Fruit fly (Drosophila melanogaster) whole organism, prepupa: ENCODE measurements around the gene CG11837.

Experiments
- Blimp-1 ChIP-seq: fragments of 200-800 bp; sonication (Bioruptor generic); optimal IDR thresholded peaks from 3 replicates; lab custom pipeline; 2017; ENCODE audit warnings: missing biosample characterization, missing genetic modification characterization, mild to moderate bottlenecking, moderate library complexity, missing genetic modification reagents
- CG10631 ChIP-seq: fragments of 200-800 bp; sonication (Bioruptor generic); optimal IDR thresholded peaks from 2 replicates; lab custom pipeline; 2016; ENCODE audit warnings: missing biosample characterization, missing genetic modification characterization
- CG10669 ChIP-seq: fragments of 200-800 bp; sonication (Bioruptor generic); optimal IDR thresholded peaks from 3 replicates; lab custom pipeline; 2018; ENCODE audit warnings: missing biosample characterization, mild to moderate bottlenecking, missing genetic modification characterization, moderate library complexity
- CG11294 ChIP-seq: fragments of 200-800 bp; sonication (Bioruptor generic); IDR thresholded peaks from 2 replicates; pipeline ENCODE4 v1.3.6; 2022; ENCODE audit warnings: missing biosample characterization, missing genetic modification characterization
- CG11902 ChIP-seq: fragments of 200-800 bp; sonication (Bioruptor generic); optimal IDR thresholded peaks from 3 replicates; lab custom pipeline; 2016; ENCODE audit warnings: missing biosample characterization, missing genetic modification characterization
- CG15336 ChIP-seq: fragments of 200-800 bp; sonication (Bioruptor generic); IDR thresholded peaks from 2 replicates; pipeline ENCODE4 v1.3.6; 2022; ENCODE audit warnings: missing biosample characterization, missing genetic modification characterization
- CG1621 ChIP-seq: fragments of 200-800 bp; sonication (Bioruptor generic); optimal IDR thresholded peaks from 3 replicates; lab custom pipeline; 2018; ENCODE audit warnings: missing biosample characterization, mild to moderate bottlenecking, missing genetic modification characterization
- CG16779 ChIP-seq: fragments of 200-800 bp; sonication (Bioruptor generic); optimal IDR thresholded peaks from 3 replicates; lab custom pipeline; 2017; ENCODE audit warnings: missing biosample characterization, mild to moderate bottlenecking, missing genetic modification characterization
- CG3032 ChIP-seq: fragments of 200-800 bp; optimal IDR thresholded peaks from 2 replicates; lab custom pipeline; 2019; ENCODE audit warnings: missing biosample characterization, mild to moderate bottlenecking, missing genetic modification characterization, moderate library complexity
- CG31627 ChIP-seq: fragments of 200-800 bp; sonication (Bioruptor generic); optimal IDR thresholded peaks from 3 replicates; lab custom pipeline; 2016; ENCODE audit warnings: missing biosample characterization, missing genetic modification characterization
- CG34406 ChIP-seq: fragments of 200-800 bp; sonication (Bioruptor generic); optimal IDR thresholded peaks from 3 replicates; lab custom pipeline; 2016; ENCODE audit warnings: missing biosample characterization, missing genetic modification characterization
- CG3919 ChIP-seq: fragments of 200-800 bp; sonication (Bioruptor generic); optimal IDR thresholded peaks from 3 replicates; lab custom pipeline; 2016; ENCODE audit warnings: missing biosample characterization, missing genetic modification characterization
- CG4318 ChIP-seq: fragments of 200-800 bp; sonication (Bioruptor generic); optimal IDR thresholded peaks from 3 replicates; lab custom pipeline; 2017; ENCODE audit warnings: missing biosample characterization, mild to moderate bottlenecking, missing genetic modification characterization
- CG6792 ChIP-seq: fragments of 200-800 bp; sonication (Bioruptor generic); optimal IDR thresholded peaks from 3 replicates; lab custom pipeline; 2016; ENCODE audit warnings: missing biosample characterization, missing genetic modification characterization
- CG6808 ChIP-seq: fragments of 200-800 bp; sonication (Bioruptor generic); optimal IDR thresholded peaks from 3 replicates; lab custom pipeline; 2017; ENCODE audit warnings: missing biosample characterization, missing genetic modification characterization, mild to moderate bottlenecking, moderate library complexity, missing genetic modification reagents
- CG6854 ChIP-seq: fragments of 200-800 bp; sonication (Bioruptor generic); optimal IDR thresholded peaks from 2 replicates; lab custom pipeline; 2017; ENCODE audit warnings: missing biosample characterization, mild to moderate bottlenecking, missing genetic modification characterization
- CG8119 ChIP-seq: fragments of 200-800 bp; sonication (Bioruptor generic); IDR thresholded peaks from 3 replicates; pipeline ENCODE4 v1.3.6; 2022; ENCODE audit warnings: missing biosample characterization, missing genetic modification characterization
- CG8632 ChIP-seq: fragments of 200-800 bp; sonication (Bioruptor generic); optimal IDR thresholded peaks from 3 replicates; lab custom pipeline; 2016; ENCODE audit warnings: missing biosample characterization, missing genetic modification characterization
- CG9139 ChIP-seq: fragments of 200-800 bp; sonication (Bioruptor generic); optimal IDR thresholded peaks from 3 replicates; lab custom pipeline; 2017; ENCODE audit warnings: missing biosample characterization, mild to moderate bottlenecking, missing genetic modification characterization
- Eip78C ChIP-seq: fragments of 200-800 bp; sonication (Bioruptor generic); peaks from one replicate; lab custom pipeline; 2016; ENCODE audit warnings: missing biosample characterization, missing genetic modification characterization
- Eip93F ChIP-seq: fragments of 200-800 bp; sonication (Bioruptor generic); optimal IDR thresholded peaks from 2 replicates; lab custom pipeline; 2016; ENCODE audit warnings: missing biosample characterization, mild to moderate bottlenecking, missing genetic modification characterization
- Hr39 ChIP-seq: fragments of 200-800 bp; sonication (Bioruptor generic); optimal IDR thresholded peaks from 2 replicates; lab custom pipeline; 2016; ENCODE audit warnings: missing biosample characterization, missing genetic modification characterization
- Hr4 ChIP-seq: fragments of 200-800 bp; sonication (Bioruptor generic); optimal IDR thresholded peaks from 3 replicates; lab custom pipeline; 2016; ENCODE audit warnings: missing biosample characterization, missing genetic modification characterization
- Lpt ChIP-seq: fragments of 200-800 bp; sonication (Bioruptor generic); optimal IDR thresholded peaks from 3 replicates; lab custom pipeline; 2016; ENCODE audit warnings: missing biosample characterization, missing genetic modification characterization
- OdsH ChIP-seq: fragments of 200-800 bp; sonication (Bioruptor generic); optimal IDR thresholded peaks from 3 replicates; lab custom pipeline; 2016; ENCODE audit warnings: missing biosample characterization, missing genetic modification characterization
- Sox102F ChIP-seq: fragments of 200-800 bp; sonication (Bioruptor generic); optimal IDR thresholded peaks from 2 replicates; lab custom pipeline; 2016; ENCODE audit warnings: missing biosample characterization, mild to moderate bottlenecking, missing genetic modification characterization
- Sox14 ChIP-seq: fragments of 200-800 bp; sonication (Bioruptor generic); optimal IDR thresholded peaks from 3 replicates; lab custom pipeline; 2016; ENCODE audit warnings: missing biosample characterization, missing genetic modification characterization
- Sox15 ChIP-seq: fragments of 200-800 bp; sonication (Bioruptor generic); optimal IDR thresholded peaks from 3 replicates; lab custom pipeline; 2016; ENCODE audit warnings: missing biosample characterization, missing genetic modification characterization
- cyc ChIP-seq: fragments of 200-800 bp; sonication (Bioruptor generic); optimal IDR thresholded peaks from 3 replicates; lab custom pipeline; 2016; ENCODE audit warnings: missing biosample characterization, missing genetic modification characterization
- dac ChIP-seq: fragments of 200-800 bp; sonication (Bioruptor generic); optimal IDR thresholded peaks from 2 replicates; lab custom pipeline; 2017; ENCODE audit warnings: missing biosample characterization, mild to moderate bottlenecking, missing genetic modification characterization
- eg ChIP-seq: fragments of 200-800 bp; sonication (Bioruptor generic); IDR thresholded peaks from 3 replicates; pipeline ENCODE4 v1.3.6; 2022; ENCODE audit warnings: missing biosample characterization, missing genetic modification characterization
- esn ChIP-seq: fragments of 200-800 bp; sonication (Bioruptor generic); optimal IDR thresholded peaks from 2 replicates; lab custom pipeline; 2016; ENCODE audit warnings: missing biosample characterization, mild to moderate bottlenecking, missing genetic modification characterization, moderate library complexity
- fd59A ChIP-seq: fragments of 200-800 bp; sonication (Bioruptor generic); optimal IDR thresholded peaks from 2 replicates; lab custom pipeline; 2017; ENCODE audit warnings: missing biosample characterization, mild to moderate bottlenecking, missing genetic modification characterization, missing genetic modification reagents
- fkh ChIP-seq: fragments of 200-800 bp; sonication (Bioruptor generic); optimal IDR thresholded peaks from 3 replicates; lab custom pipeline; 2017; ENCODE audit warnings: missing biosample characterization, mild to moderate bottlenecking, missing genetic modification characterization, moderate library complexity
- lz ChIP-seq: fragments of 200-800 bp; sonication (Bioruptor generic); optimal IDR thresholded peaks from 3 replicates; lab custom pipeline; 2016; ENCODE audit warnings: missing biosample characterization, missing genetic modification characterization
- pdm3 ChIP-seq: fragments of 200-800 bp; sonication (Bioruptor generic); optimal IDR thresholded peaks from 3 replicates; lab custom pipeline; 2016; ENCODE audit warnings: missing biosample characterization, missing genetic modification characterization
- salr ChIP-seq, 2 experiments: fragments of 200-800 bp; sonication (Bioruptor generic); optimal IDR thresholded peaks; 3 replicates each; lab custom pipeline; 2016 to 2018; ENCODE audit warnings: missing biosample characterization in 2 of 2, missing genetic modification characterization in 2 of 2, mild to moderate bottlenecking in 1 of 2
- spab ChIP-seq: fragments of 200-800 bp; sonication (Bioruptor generic); optimal IDR thresholded peaks from 2 replicates; lab custom pipeline; 2017; ENCODE audit warnings: missing biosample characterization, mild to moderate bottlenecking, missing genetic modification characterization, missing genetic modification reagents
- ss ChIP-seq, 2 experiments: fragments of 200-800 bp; sonication (Bioruptor generic); optimal IDR thresholded peaks; 2 replicates in 1 of 2; 3 replicates in 1 of 2; lab custom pipeline; 2017 to 2018; ENCODE audit warnings: mild to moderate bottlenecking in 2 of 2, missing biosample characterization in 2 of 2, missing genetic modification characterization in 2 of 2, moderate library complexity in 1 of 2
- svp ChIP-seq: fragments of 200-800 bp; sonication (Bioruptor generic); peaks from one replicate; lab custom pipeline; 2016; ENCODE audit warnings: missing biosample characterization, missing genetic modification characterization
- topi ChIP-seq: fragments of 200-800 bp; sonication (Bioruptor generic); optimal IDR thresholded peaks from 3 replicates; lab custom pipeline; 2016; ENCODE audit warnings: missing biosample characterization, missing genetic modification characterization
- vri ChIP-seq: fragments of 200-800 bp; sonication (Bioruptor generic); optimal IDR thresholded peaks from 3 replicates; lab custom pipeline; 2016; ENCODE audit warnings: missing biosample characterization, mild to moderate bottlenecking, missing genetic modification characterization

Gene CG11837

DNA sequence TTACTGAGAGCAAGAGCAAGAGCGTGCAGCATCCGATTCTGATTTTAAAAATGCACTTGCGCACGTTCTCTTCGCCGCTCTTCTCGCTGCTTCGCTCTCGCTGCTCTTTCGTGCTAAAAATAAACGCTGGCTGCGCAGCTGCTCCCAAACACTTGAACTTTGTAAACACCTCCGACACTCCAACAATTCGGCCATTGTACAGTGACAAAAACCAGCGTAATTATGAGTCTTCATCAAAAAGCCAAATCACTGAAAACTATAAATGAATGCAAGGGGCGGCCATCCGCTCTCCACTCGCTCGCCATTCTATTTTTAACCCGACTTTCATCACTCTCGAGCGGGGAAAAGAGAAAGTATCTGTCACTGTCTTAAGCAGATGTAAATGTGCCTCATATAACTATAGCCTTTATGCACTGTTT is 15.4 kb downstream of the CG11837 start (continued):
- TF ChIP-seq CG3032 (peak; percentile 8), topi (GFP tag; lab: Kevin White, UChicago) (peak; percentile 62), eg (GFP tag; lab: Robert Waterston, UW) (no peak), Lpt (GFP tag; lab: Kevin White, UChicago) (peak; percentile 35), CG1621 (tag; lab: Kevin White, UChicago) (peak; percentile 15), ss (GFP tag; optimal IDR thresholded peaks at IDR 0.05; lab: Kevin White, UChicago) (peak in 1 of 2 experiments; percentile 34), Hr4 (GFP tag; lab: Kevin White, UChicago) (peak; percentile 49), CG3919 (GFP tag; lab: Kevin White, UChicago) (peak; percentile 55), Hr39 (peak; percentile 28), OdsH (GFP tag; lab: Kevin White, UChicago) (peak; percentile 40), Eip93F (no peak), esn (GFP tag; lab: Kevin White, UChicago) (peak; percentile 44), CG6792 (GFP tag; lab: Kevin White, UChicago) (peak; percentile 35), fkh (GFP tag; lab: Kevin White, UChicago) (no peak), CG11294 (GFP tag; lab: Robert Waterston, UW) (no peak), CG4318 (no peak), CG9139 (GFP tag; lab: Kevin White, UChicago) (peak; percentile 29), CG6854 (GFP tag; lab: Kevin White, UChicago) (peak; percentile 10), lz (peak; percentile 31), Sox102F (peak; percentile 45), CG10669 (GFP tag; lab: Kevin White, UChicago) (peak; percentile 46), CG15336 (GFP tag; lab: Robert Waterston, UW) (no peak), Sox14 (GFP tag; lab: Kevin White, UChicago) (peak; percentile 23), CG8632 (GFP tag; lab: Kevin White, UChicago) (peak; percentile 43), CG8119 (no peak), Blimp-1 (GFP tag; lab: Kevin White, UChicago) (peak; percentile 60), Eip78C (GFP tag; lab: Kevin White, UChicago) (peak; percentile 85), CG16779 (tag; lab: Kevin White, UChicago) (no peak), Sox15 (no peak), fd59A (no peak), CG34406 (GFP tag; lab: Kevin White, UChicago) (peak; percentile 26), spab (GFP tag; lab: Kevin White, UChicago) (peak; percentile 12), dac (GFP tag; lab: Kevin White, UChicago) (peak; percentile 29)

DNA sequence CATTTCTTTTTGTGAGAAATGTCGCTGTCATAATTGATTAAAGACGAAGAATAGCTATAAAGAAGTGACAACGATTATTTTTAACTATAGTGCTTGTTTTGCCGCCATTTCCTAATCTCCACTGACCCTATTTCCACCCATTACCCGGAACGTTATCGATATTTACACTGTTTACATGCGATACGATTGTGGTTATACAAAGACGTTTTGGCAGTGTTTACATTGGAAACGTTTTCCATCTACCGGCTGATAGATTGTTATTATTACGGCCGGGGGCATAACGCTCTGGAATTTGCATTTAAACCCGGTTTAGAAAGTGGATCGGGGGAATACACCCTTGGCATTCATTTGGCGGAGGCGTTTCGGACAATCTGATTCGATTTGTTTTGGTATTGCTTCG is 17.0 kb downstream of the CG11837 start:
- peak; percentile 83 for TF ChIP-seq fkh (GFP tag; lab: Kevin White, UChicago)
- no peak for TF ChIP-seq salr (GFP tag; optimal IDR thresholded peaks at IDR 0.05; lab: Kevin White, UChicago)
- TF ChIP-seq, all 60 proteins: peak for 1

DNA sequence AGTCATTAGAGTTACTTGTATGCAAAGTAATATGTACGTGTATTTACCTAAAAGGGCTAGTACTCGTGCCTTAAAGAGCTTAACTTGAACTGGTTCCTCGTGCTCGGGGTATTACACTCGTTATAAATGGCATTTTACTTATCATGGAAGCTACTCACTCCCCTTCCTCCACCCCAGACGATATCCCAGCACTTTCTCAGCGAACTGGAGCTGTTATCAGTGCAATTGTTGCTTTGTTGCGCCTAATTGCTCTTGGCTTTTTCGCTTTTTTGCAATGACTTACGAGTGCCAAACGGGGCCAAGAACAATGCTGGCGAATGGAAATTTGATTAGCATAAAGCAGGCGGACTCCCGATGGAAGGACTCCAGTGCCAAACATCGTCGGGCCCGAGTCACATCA is 17.8 kb downstream of the CG11837 start:
- TF ChIP-seq CG11902 (no peak), CG11294 (GFP tag; lab: Robert Waterston, UW) (no peak), salr (GFP tag; optimal IDR thresholded peaks at IDR 0.05; lab: Kevin White, UChicago) (no peak), CG3919 (GFP tag; lab: Kevin White, UChicago) (no peak), Blimp-1 (GFP tag; lab: Kevin White, UChicago) (no peak), cyc (GFP tag; lab: Kevin White, UChicago) (no peak), CG6854 (GFP tag; lab: Kevin White, UChicago) (no peak), esn (GFP tag; lab: Kevin White, UChicago) (no peak), Hr4 (GFP tag; lab: Kevin White, UChicago) (no peak), pdm3 (GFP tag; lab: Kevin White, UChicago) (no peak), CG6808 (GFP tag; lab: Kevin White, UChicago) (no peak), vri (GFP tag; lab: Kevin White, UChicago) (peak; percentile 81), Sox14 (GFP tag; lab: Kevin White, UChicago) (peak; percentile 8), CG31627 (no peak), svp (peak; percentile 59), CG8119 (no peak), Eip93F (peak; percentile 47), CG10631 (GFP tag; lab: Kevin White, UChicago) (no peak), fkh (GFP tag; lab: Kevin White, UChicago) (no peak), Eip78C (GFP tag; lab: Kevin White, UChicago) (peak; percentile 21)
